Worm (Caenorhabditis elegans) whole organism, young adult: ENCODE measurements around the gene efk-1.

Source experiments
- F10E7.11 ChIP-seq: sonication (generic microtip); optimal IDR thresholded peaks from 2 replicates; lab custom pipeline; 2017; ENCODE audit warnings: mild to moderate bottlenecking, missing genetic modification characterization, moderate library complexity, missing compliant biosample characterization
- F49E8.2 ChIP-seq: sonication (generic microtip); optimal IDR thresholded peaks from 3 replicates; lab custom pipeline; 2017; ENCODE audit warnings: missing genetic modification characterization, mild to moderate bottlenecking, missing compliant biosample characterization, antibody characterized with exemption, moderate library complexity; ENCODE audit not compliant: insufficient read depth
- bed-2 ChIP-seq: fragments of 200-800 bp; sonication (Bioruptor generic); IDR thresholded peaks from 2 replicates; pipeline ENCODE4 v1.3.6; 2022; ENCODE audit warnings: missing genetic modification reagents, missing genetic modification characterization, missing compliant biosample characterization
- pha-4 ChIP-seq: fragments of 150-350 bp; sonication (generic microtip); optimal IDR thresholded peaks from 2 replicates; lab custom pipeline; 2014; ENCODE audit warnings: missing biosample characterization, missing genetic modification reagents, missing genetic modification characterization
- sea-2 ChIP-seq: fragments of 200-800 bp; sonication (Bioruptor generic); IDR thresholded peaks from 2 replicates; pipeline ENCODE4 v1.3.6; 2022; ENCODE audit warnings: missing genetic modification characterization, missing compliant biosample characterization
- snpc-4 ChIP-seq, 5 experiments: fragments of 150-350 bp in 1 of 5; sonication (generic microtip) in 4 of 5; optimal IDR thresholded peaks; 2 replicates each; lab custom pipeline; 2014 to 2018; ENCODE audit warnings: missing genetic modification characterization in 5 of 5, missing biosample characterization in 3 of 5, antibody characterized with exemption in 2 of 5, mild to moderate bottlenecking in 2 of 5, missing compliant biosample characterization in 2 of 5, missing genotype in 2 of 5, moderate library complexity in 2 of 5, missing genetic modification reagents in 1 of 5
- unc-62 ChIP-seq: fragments of 150-350 bp; optimal IDR thresholded peaks from 2 replicates; lab custom pipeline; 2014; ENCODE audit warnings: missing biosample characterization, missing genetic modification reagents, missing genetic modification characterization

ce11 chrIII:6176761-6177160 is 8.4 kb upstream of the efk-1 start, which contains the start of gene F42A10.6:
- TF ChIP-seq snpc-4 (GFP tag; optimal IDR thresholded peaks at IDR 0.05; lab: Kevin White, UChicago) (no peak), snpc-4 (tag; optimal IDR thresholded peaks at IDR 0.05; lab: Kevin White, UChicago) (no peak), bed-2 (no peak), unc-62 (GFP tag; lab: Kevin White, UChicago) (no peak), F49E8.2 (tag; lab: Kevin White, UChicago) (no peak), sea-2 (GFP tag; lab: Robert Waterston, UW) (no peak), pha-4 (tag; lab: Kevin White, UChicago) (no peak), F10E7.11 (tag; lab: Kevin White, UChicago) (no peak)
